Worm (Caenorhabditis elegans) whole organism, late embryonic: ENCODE measurements around the gene srh-282.

Experiments
- ama-1 ChIP-seq: fragments of 150-350 bp; optimal IDR thresholded peaks from 2 replicates; lab custom pipeline; 2014
- unc-3 ChIP-seq, 2 experiments: fragments of 200-800 bp in 1 of 2; sonication (Bioruptor generic) in 1 of 2; sonication (generic microtip) in 1 of 2; conservative IDR thresholded peaks in 1 of 2; optimal IDR thresholded peaks in 1 of 2; 2 replicates each; pipeline versions ENCODE4 v1.3.6 to Lab custom; 2016 to 2022; ENCODE audit warnings: missing compliant biosample characterization in 2 of 2, missing genetic modification characterization in 2 of 2, missing genetic modification reagents in 1 of 2

DNA sequence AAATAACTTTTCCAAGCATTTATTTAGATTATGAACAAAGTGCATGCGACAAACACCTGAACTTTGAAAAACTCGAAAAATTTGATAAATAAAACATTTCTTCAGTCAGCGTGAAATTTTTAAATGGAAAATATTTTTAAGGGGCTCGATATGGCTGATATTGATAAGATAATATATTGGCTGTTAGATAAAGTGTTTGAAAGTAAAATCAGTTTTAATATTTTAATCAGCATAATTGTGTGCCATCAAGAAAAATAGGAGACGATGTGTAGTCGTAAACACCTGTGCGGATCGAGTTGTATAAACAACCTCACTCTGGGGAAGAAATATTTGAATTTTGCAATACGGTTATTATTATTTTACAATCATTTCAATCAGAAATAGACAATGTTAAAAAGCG lies 46.5 kb upstream of the srh-282 start:
- no peak for TF ChIP-seq ama-1 (lab: Kevin White, UChicago)
- no peak for TF ChIP-seq unc-3 (GFP tag; conservative IDR thresholded peaks at IDR 0.05; lab: Robert Waterston, UW)
- TF ChIP-seq unc-3 (tag; optimal IDR thresholded peaks at IDR 0.05; lab: Kevin White, UChicago): no peak
